Worm (Caenorhabditis elegans) whole organism, L3 larva: Measurements from ENCODE around the gene ZK632.10.

Experiments used
- R02D3.7 ChIP-seq: fragments of 150-350 bp; optimal IDR thresholded peaks from 2 replicates; lab custom pipeline; 2014; ENCODE audit warnings: missing biosample characterization, missing genetic modification characterization
- ZK546.5 ChIP-seq: sonication (generic microtip); optimal IDR thresholded peaks from 2 replicates; lab custom pipeline; 2017; ENCODE audit warnings: missing biosample characterization, missing genetic modification characterization
- aly-2 ChIP-seq: fragments of 150-350 bp; optimal IDR thresholded peaks from 2 replicates; lab custom pipeline; 2014; ENCODE audit warnings: missing biosample characterization, missing genetic modification characterization
- ama-1 ChIP-seq: fragments of 150-350 bp; optimal IDR thresholded peaks from 2 replicates; lab custom pipeline; 2018
- ceh-28 ChIP-seq: fragments of 150-350 bp; optimal IDR thresholded peaks from 2 replicates; lab custom pipeline; 2014; ENCODE audit warnings: missing biosample characterization, missing genetic modification reagents, missing genetic modification characterization
- ceh-82 ChIP-seq: fragments of 150-350 bp; optimal IDR thresholded peaks from 2 replicates; lab custom pipeline; 2014; ENCODE audit warnings: missing biosample characterization, missing genetic modification characterization
- ceh-9 ChIP-seq: sonication (generic microtip); optimal IDR thresholded peaks from 2 replicates; lab custom pipeline; 2018; ENCODE audit warnings: missing biosample characterization, missing genetic modification characterization
- elt-2 ChIP-seq: sonication (generic microtip); optimal IDR thresholded peaks from 2 replicates; lab custom pipeline; 2016; ENCODE audit warnings: missing genetic modification reagents, mild to moderate bottlenecking, missing genetic modification characterization, missing compliant biosample characterization
- fkh-2 ChIP-seq: fragments of 150-350 bp; optimal IDR thresholded peaks from 2 replicates; lab custom pipeline; 2014; ENCODE audit warnings: missing biosample characterization, missing genetic modification reagents, missing genetic modification characterization
- fos-1 ChIP-seq: fragments of 150-350 bp; optimal IDR thresholded peaks from 2 replicates; lab custom pipeline; 2014; ENCODE audit warnings: missing biosample characterization, missing genetic modification characterization
- hmg-11 ChIP-seq: sonication (generic microtip); optimal IDR thresholded peaks from 2 replicates; lab custom pipeline; 2016; ENCODE audit warnings: missing genetic modification characterization, missing compliant biosample characterization
- jun-1 ChIP-seq: fragments of 150-350 bp; optimal IDR thresholded peaks from 2 replicates; lab custom pipeline; 2014; ENCODE audit warnings: missing biosample characterization, missing genetic modification reagents, missing genetic modification characterization
- lin-15B ChIP-seq: fragments of 150-350 bp; optimal IDR thresholded peaks from 2 replicates; lab custom pipeline; 2014; ENCODE audit warnings: missing biosample characterization, missing genetic modification characterization
- lsy-12 ChIP-seq: sonication (generic microtip); optimal IDR thresholded peaks from 2 replicates; lab custom pipeline; 2016; ENCODE audit warnings: mild to moderate bottlenecking, missing genetic modification characterization, missing compliant biosample characterization
- mdl-1 ChIP-seq: fragments of 150-350 bp; optimal IDR thresholded peaks from 2 replicates; lab custom pipeline; 2014; ENCODE audit warnings: missing biosample characterization, missing genetic modification characterization
- nfya-1 ChIP-seq: sonication (generic microtip); optimal IDR thresholded peaks from 2 replicates; lab custom pipeline; 2017; ENCODE audit warnings: missing genetic modification characterization, mild to moderate bottlenecking, missing compliant biosample characterization, antibody characterized with exemption, moderate library complexity; ENCODE audit not compliant: insufficient read depth
- nhr-11 ChIP-seq: fragments of 150-350 bp; optimal IDR thresholded peaks from 2 replicates; lab custom pipeline; 2014; ENCODE audit warnings: missing biosample characterization, missing genetic modification characterization
- nhr-12 ChIP-seq: fragments of 150-350 bp; optimal IDR thresholded peaks from 2 replicates; lab custom pipeline; 2014; ENCODE audit warnings: missing biosample characterization, missing genetic modification characterization
- nhr-23 ChIP-seq: fragments of 150-350 bp; optimal IDR thresholded peaks from 2 replicates; lab custom pipeline; 2014; ENCODE audit warnings: missing biosample characterization, missing genetic modification reagents, missing genetic modification characterization
- nhr-237 ChIP-seq: fragments of 150-350 bp; optimal IDR thresholded peaks from 2 replicates; lab custom pipeline; 2014; ENCODE audit warnings: missing biosample characterization, missing genetic modification characterization
- nhr-25 ChIP-seq: sonication (generic microtip); optimal IDR thresholded peaks from 2 replicates; lab custom pipeline; 2017; ENCODE audit warnings: missing biosample characterization, missing genetic modification characterization
- nhr-28 ChIP-seq: fragments of 150-350 bp; optimal IDR thresholded peaks from 2 replicates; lab custom pipeline; 2014; ENCODE audit warnings: missing biosample characterization, missing genetic modification characterization
- nhr-43 ChIP-seq: sonication (generic microtip); optimal IDR thresholded peaks from 2 replicates; lab custom pipeline; 2016; ENCODE audit warnings: mild to moderate bottlenecking, missing genetic modification characterization, missing compliant biosample characterization; ENCODE audit not compliant: poor library complexity, severe bottlenecking
- nhr-67 ChIP-seq: fragments of 150-350 bp; optimal IDR thresholded peaks from 2 replicates; lab custom pipeline; 2014; ENCODE audit warnings: missing biosample characterization, missing genetic modification characterization
- nhr-77 ChIP-seq: fragments of 150-350 bp; optimal IDR thresholded peaks from 2 replicates; lab custom pipeline; 2014; ENCODE audit warnings: missing biosample characterization, missing genetic modification characterization
- pha-4 ChIP-seq: fragments of 150-350 bp; optimal IDR thresholded peaks from 2 replicates; lab custom pipeline; 2014; ENCODE audit warnings: missing biosample characterization, missing genetic modification reagents, missing genetic modification characterization
- pqm-1 ChIP-seq: fragments of 150-350 bp; optimal IDR thresholded peaks from 2 replicates; lab custom pipeline; 2017; ENCODE audit warnings: missing biosample characterization, missing genetic modification characterization, inconsistent platforms
- sea-2 ChIP-seq: fragments of 150-350 bp; sonication (generic microtip); optimal IDR thresholded peaks from 4 replicates; lab custom pipeline; 2014; ENCODE audit warnings: missing biosample characterization, missing genetic modification reagents, missing genetic modification characterization
- skn-1 ChIP-seq: fragments of 150-350 bp; optimal IDR thresholded peaks from 2 replicates; lab custom pipeline; 2014; ENCODE audit warnings: missing biosample characterization, missing genetic modification characterization
- snpc-4 ChIP-seq: fragments of 150-350 bp; optimal IDR thresholded peaks from 2 replicates; lab custom pipeline; 2014; ENCODE audit warnings: missing biosample characterization, missing genetic modification characterization
- tbx-2 ChIP-seq: sonication (generic microtip); optimal IDR thresholded peaks from 2 replicates; lab custom pipeline; 2016; ENCODE audit warnings: mild to moderate bottlenecking, missing genetic modification characterization, missing compliant biosample characterization
- unc-62 ChIP-seq: fragments of 150-350 bp; sonication (generic microtip); optimal IDR thresholded peaks from 4 replicates; lab custom pipeline; 2014; ENCODE audit warnings: missing biosample characterization, missing genetic modification reagents, missing genetic modification characterization
- ztf-11 ChIP-seq: fragments of 150-350 bp; optimal IDR thresholded peaks from 2 replicates; lab custom pipeline; 2014; ENCODE audit warnings: missing biosample characterization, missing genetic modification characterization
- ztf-4 ChIP-seq: fragments of 150-350 bp; optimal IDR thresholded peaks from 2 replicates; lab custom pipeline; 2014; ENCODE audit warnings: missing biosample characterization, missing genetic modification characterization

The ZK632.10 gene

DNA sequence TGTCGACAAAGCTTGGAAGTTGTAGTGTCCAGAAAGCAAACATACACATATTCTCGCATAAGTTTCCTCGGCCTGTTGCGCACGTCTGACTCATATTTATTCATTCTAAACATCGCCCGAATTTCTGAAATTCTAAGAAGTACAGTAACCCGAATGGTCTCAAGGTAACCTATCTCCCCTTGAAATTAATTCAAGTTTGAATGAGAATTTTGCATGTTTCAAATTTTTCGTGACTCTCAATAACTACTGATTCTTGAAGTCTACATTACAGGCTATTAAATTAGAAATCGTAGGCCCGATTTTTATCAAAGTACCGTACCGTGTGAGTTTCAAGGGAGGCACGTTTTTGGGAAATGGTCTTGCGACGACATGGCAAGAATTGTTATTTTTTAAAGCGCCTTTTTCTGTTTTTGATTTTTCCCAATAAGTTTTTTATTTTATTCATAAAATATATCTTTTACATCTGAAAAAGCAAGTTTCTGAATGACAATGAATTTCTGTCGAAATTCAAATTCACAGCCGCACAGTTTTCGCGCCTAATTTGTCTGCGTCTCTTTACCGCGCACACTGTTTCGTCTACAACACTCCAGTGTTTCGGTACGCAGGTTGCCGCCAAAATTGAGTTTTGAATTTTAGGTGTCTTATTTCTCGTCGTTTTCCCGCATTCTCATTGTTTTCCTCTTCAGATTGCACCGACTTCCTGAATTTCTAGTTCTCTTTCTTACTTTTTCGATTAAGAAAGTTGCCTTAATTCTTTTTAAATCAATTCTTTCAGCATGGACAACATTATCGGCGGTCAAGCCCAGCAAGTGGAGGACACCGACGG lies 33.7 kb downstream of the ZK632.10 start, which contains the start of the genes R10E11.9 and mcm-6:
R10E11.9 (minus strand) TSS at position 51 of the 826 bp plus-strand sequence.
mcm-6 (plus strand) TSS at position 776 of the 826 bp plus-strand sequence.
- TF ChIP-seq nfya-1 (peak; percentile 18), ceh-9 (tag; lab: Kevin White, UChicago) (no peak), ceh-28 (tag; lab: Kevin White, UChicago) (no peak), nhr-25 (tag; lab: Kevin White, UChicago) (peak; percentile 72)

DNA sequence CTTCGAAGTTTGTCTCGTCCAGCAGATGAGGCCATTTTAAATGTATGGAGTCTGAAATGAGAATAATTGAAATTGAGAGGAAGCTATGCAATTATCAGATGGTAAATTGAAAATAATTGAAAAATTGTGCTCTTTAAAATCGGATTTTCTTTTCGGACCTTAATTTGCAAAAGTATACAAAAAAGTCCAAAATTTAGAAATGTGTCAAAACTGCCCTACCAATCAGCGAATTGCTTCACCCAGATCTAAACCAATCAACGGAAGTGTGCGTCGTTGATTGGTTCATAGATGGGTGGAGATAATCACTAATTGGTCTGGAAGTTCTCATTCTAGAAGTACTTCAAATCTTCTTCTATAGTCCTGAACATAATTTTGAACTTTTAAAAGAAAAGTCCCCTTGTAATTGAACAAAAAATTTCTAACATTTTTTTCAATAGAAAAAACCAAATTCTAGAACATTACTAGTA lies 37.9 kb downstream of the ZK632.10 start, which contains the start of gene R10E11.5:
R10E11.5 (minus strand) TSS at position 51 of the 467 bp plus-strand sequence.
- TF ChIP-seq R02D3.7: no peak
- no peak for TF ChIP-seq ZK546.5 (tag; lab: Kevin White, UChicago)
- TF ChIP-seq fkh-2: no peak
- peak; percentile 70 for TF ChIP-seq nfya-1
- TF ChIP-seq, all 47 proteins: peak for 1

DNA sequence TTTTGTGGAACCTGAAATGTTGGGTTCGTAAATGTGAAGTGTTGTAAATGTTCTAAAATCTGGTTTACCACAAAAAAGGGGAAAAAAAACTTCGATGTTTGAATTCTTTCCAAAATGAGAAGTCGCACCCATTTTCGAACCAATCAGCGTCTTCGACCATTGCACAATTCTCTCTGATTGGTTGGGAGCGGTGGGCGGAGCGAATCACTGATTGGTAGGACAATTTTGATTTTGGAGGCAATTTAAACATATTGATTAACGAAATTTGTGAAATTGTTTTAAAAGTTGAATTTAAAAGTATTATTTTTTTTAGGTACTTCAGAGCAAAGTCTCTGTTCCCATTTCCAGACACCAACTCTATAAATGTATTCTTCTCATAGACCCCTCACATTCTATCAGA lies 38.4 kb downstream of the ZK632.10 start:
- no peak for TF ChIP-seq ZK546.5 (tag; lab: Kevin White, UChicago)
- peak; percentile 83 for TF ChIP-seq nfya-1
- TF ChIP-seq, all 47 proteins: peak for 1

DNA sequence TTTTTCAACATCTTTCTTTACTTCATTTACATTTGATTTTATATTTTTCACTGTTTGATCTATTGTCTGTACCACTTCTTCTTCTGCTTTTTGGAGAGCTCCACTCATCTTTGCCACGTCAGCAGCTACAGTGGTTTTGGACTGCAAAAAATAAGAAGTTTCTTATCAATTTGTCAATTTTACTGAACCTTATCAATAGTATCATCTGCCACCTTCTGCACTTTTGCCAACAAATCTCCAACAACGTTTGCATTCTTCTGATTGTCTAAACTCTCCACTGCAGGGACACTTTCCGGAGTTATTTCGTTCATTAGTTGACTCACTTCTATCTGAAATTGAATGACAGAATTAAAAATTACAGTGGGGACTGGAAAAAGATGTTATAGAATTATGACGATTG lies 40.7 kb downstream of the ZK632.10 start:
- peak; percentile 37 for TF ChIP-seq pha-4 (tag; lab: Kevin White, UChicago)
- TF ChIP-seq unc-62 (GFP tag; lab: Kevin White, UChicago): no peak
- TF ChIP-seq nhr-12: no peak
- no peak for TF ChIP-seq lsy-12 (tag; lab: Kevin White, UChicago)
- TF ChIP-seq elt-2 (tag; lab: Kevin White, UChicago): peak; percentile 84
- peak; percentile 90 for TF ChIP-seq pqm-1 (tag; lab: Kevin White, UChicago)
- TF ChIP-seq, all 47 proteins: peak for 3

DNA sequence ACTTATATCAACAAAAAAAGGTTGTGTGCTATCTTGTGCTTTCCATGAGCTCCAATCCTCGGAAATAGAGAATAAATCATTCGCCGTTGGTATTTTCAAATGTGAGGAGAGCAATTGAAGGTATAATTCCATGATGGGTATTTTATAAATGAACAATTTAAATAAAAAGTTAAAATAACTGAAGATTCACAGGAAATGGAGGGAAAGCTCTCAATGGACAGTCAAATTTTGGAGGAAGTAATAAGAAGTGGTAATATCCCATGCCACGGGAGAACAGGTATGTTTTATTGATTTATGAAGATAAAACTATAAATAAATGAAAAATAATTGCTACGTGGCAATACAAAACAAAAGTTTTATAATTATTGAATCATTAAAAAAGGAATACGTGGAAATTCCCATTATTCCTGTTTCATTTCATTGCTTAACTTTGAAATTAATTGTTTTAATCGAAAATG lies 44.4 kb downstream of the ZK632.10 start:
- no peak for TF ChIP-seq lin-15B (tag; lab: Kevin White, UChicago)
- peak; percentile 21 for TF ChIP-seq nhr-23
- TF ChIP-seq nhr-28: no peak
- TF ChIP-seq nhr-43 (tag; lab: Kevin White, UChicago): peak; percentile 33
- TF ChIP-seq mdl-1 (tag; lab: Kevin White, UChicago): no peak
- peak; percentile 8 for TF ChIP-seq ceh-82 (tag; lab: Kevin White, UChicago)
- TF ChIP-seq jun-1 (tag; lab: Kevin White, UChicago): peak; percentile 23
- peak; percentile 24 for TF ChIP-seq elt-2 (tag; lab: Kevin White, UChicago)
- TF ChIP-seq ama-1: no peak
- no peak for TF ChIP-seq ceh-9 (tag; lab: Kevin White, UChicago)
- TF ChIP-seq R02D3.7: no peak
- TF ChIP-seq snpc-4 (tag; lab: Kevin White, UChicago): no peak
- TF ChIP-seq skn-1 (tag; lab: Kevin White, UChicago): no peak
- peak; percentile 28 for TF ChIP-seq tbx-2 (tag; lab: Kevin White, UChicago)
- no peak for TF ChIP-seq hmg-11 (tag; lab: Kevin White, UChicago)
- TF ChIP-seq fos-1 (tag; lab: Kevin White, UChicago): no peak
- TF ChIP-seq nhr-77: peak; percentile 27
- no peak for TF ChIP-seq pha-4 (tag; lab: Kevin White, UChicago)
- TF ChIP-seq fkh-2: no peak
- TF ChIP-seq ztf-11: no peak
- TF ChIP-seq nhr-11 (tag; lab: Kevin White, UChicago): no peak
- no peak for TF ChIP-seq nhr-12
- TF ChIP-seq nhr-237: no peak
- TF ChIP-seq ceh-28 (tag; lab: Kevin White, UChicago): peak; percentile 22
- no peak for TF ChIP-seq ZK546.5 (tag; lab: Kevin White, UChicago)
- TF ChIP-seq nhr-67: no peak
- TF ChIP-seq sea-2 (GFP tag; lab: Kevin White, UChicago): no peak
- peak; percentile 65 for TF ChIP-seq aly-2 (tag; lab: Kevin White, UChicago)
- no peak for TF ChIP-seq ztf-4 (tag; lab: Kevin White, UChicago)
- TF ChIP-seq lsy-12 (tag; lab: Kevin White, UChicago): peak; percentile 63
